Worm (Caenorhabditis elegans): ENCODE measurements around the gene F59E12.3.
A peak's percentile ranks its signal among the peaks of the same experiment; 100 is the strongest.

Gene F59E12.3

DNA sequence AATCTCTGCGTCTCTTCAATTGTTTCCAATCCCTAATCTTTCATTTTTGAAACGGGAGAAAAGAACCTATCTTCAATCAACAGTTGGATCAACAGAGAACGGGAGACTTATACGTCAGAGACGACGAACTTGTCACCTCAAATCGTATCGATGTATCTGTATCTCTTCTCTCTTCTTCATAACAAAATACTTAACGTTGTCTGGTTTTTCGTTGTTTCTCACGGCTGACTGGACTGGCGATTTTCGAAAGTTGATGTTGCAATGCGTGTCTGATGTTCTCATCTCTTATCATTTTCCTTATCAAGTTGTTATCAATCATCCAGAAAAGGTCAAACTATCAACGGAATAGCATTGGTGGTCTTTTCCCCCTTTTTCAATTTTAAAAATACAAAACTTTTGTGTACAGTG lies 32.6 kb upstream of the F59E12.3 start (continued):
- TF ChIP-seq zfp-3 (GFP tag; conservative IDR thresholded peaks at IDR 0.05) (no peak), hlh-30 (tag; optimal IDR thresholded peaks at IDR 0.05; ENCODE audit: insufficient read depth) (no peak), nhr-77 (tag; optimal IDR thresholded peaks at IDR 0.05) (peak; percentile 66), mes-2 (tag; optimal IDR thresholded peaks at IDR 0.05; ENCODE audit: poor library complexity, severe bottlenecking) (no peak), T20F7.1 (GFP tag; optimal IDR thresholded peaks at IDR 0.05) (no peak), spr-1 (tag; optimal IDR thresholded peaks at IDR 0.05) (no peak), duxl-1 (tag; optimal IDR thresholded peaks at IDR 0.05; ENCODE audit: poor library complexity) (no peak), mdl-1 (tag; optimal IDR thresholded peaks at IDR 0.05) (peak; percentile 27 to 84), F49E8.2 (tag; optimal IDR thresholded peaks at IDR 0.05; ENCODE audit: borderline replicate concordance) (no peak), mep-1 (tag; optimal IDR thresholded peaks at IDR 0.05) (peak; percentile 72), nhr-111 (GFP tag; optimal IDR thresholded peaks at IDR 0.05) (no peak), aha-1 (tag) (peak; percentile 98), lin-1 (GFP tag; IDR thresholded peaks at IDR 0.05) (no peak), daf-16 (GFP tag; optimal IDR thresholded peaks at IDR 0.05) (no peak), daf-16 (tag; optimal IDR thresholded peaks at IDR 0.05) (peak; percentile 60), lir-3 (tag; optimal IDR thresholded peaks at IDR 0.05) (no peak), snpc-4 (tag; optimal IDR thresholded peaks at IDR 0.05) (no peak), ztf-11 (tag; optimal IDR thresholded peaks at IDR 0.05) (no peak), lin-29 (GFP tag; IDR thresholded peaks at IDR 0.05) (no peak), attf-4 (tag; optimal IDR thresholded peaks at IDR 0.05) (no peak), zip-2 (tag; optimal IDR thresholded peaks at IDR 0.05) (no peak), cey-2 (tag; optimal IDR thresholded peaks at IDR 0.05; ENCODE audit: borderline replicate concordance, insufficient read depth) (peak; percentile 41), Y5F2A.4 (GFP tag; optimal IDR thresholded peaks at IDR 0.05) (no peak), nhr-102 (tag; optimal IDR thresholded peaks at IDR 0.05) (no peak), egl-43 (GFP tag; IDR thresholded peaks at IDR 0.05) (no peak), pqm-1 (tag; optimal IDR thresholded peaks at IDR 0.05) (peak; percentile 62), ceh-82 (tag; optimal IDR thresholded peaks at IDR 0.05) (no peak), gei-8 (GFP tag; optimal IDR thresholded peaks at IDR 0.05) (no peak), php-3 (GFP tag; IDR thresholded peaks at IDR 0.05) (peak; percentile 41; the same call in 1 of the 2 replicates), lsy-2 (tag; optimal IDR thresholded peaks at IDR 0.05) (peak; percentile 23 to 45), dmd-6 (GFP tag; IDR thresholded peaks at IDR 0.05) (peak; percentile 63), saeg-2 (GFP tag; IDR thresholded peaks at IDR 0.05) (no peak), nhr-42 (GFP tag; IDR thresholded peaks at IDR 0.05) (no peak), nhr-237 (tag; optimal IDR thresholded peaks at IDR 0.05) (peak; percentile 21), mxl-3 (GFP tag; optimal IDR thresholded peaks at IDR 0.05) (peak; percentile 58), nhr-25 (tag; optimal IDR thresholded peaks at IDR 0.05; ENCODE audit: borderline replicate concordance, insufficient read depth) (no peak), sdz-12 (GFP tag; optimal IDR thresholded peaks at IDR 0.05) (no peak), daf-12 (tag; optimal IDR thresholded peaks at IDR 0.05) (no peak), R02D3.7 (tag; optimal IDR thresholded peaks at IDR 0.05) (no peak), rbr-2 (tag; optimal IDR thresholded peaks at IDR 0.05) (no peak), daf-19 (GFP tag; conservative IDR thresholded peaks at IDR 0.05) (no peak), T26A8.4 (GFP tag; IDR thresholded peaks at IDR 0.05) (no peak), ceh-32 (tag; optimal IDR thresholded peaks at IDR 0.05; ENCODE audit: poor library complexity) (no peak), nhr-76 (tag; optimal IDR thresholded peaks at IDR 0.05) (peak; percentile 51), Y75B8A.6 (GFP tag; IDR thresholded peaks at IDR 0.05) (no peak), zfp-2 (tag; optimal IDR thresholded peaks at IDR 0.05) (no peak)
